Worm (Caenorhabditis elegans) whole organism, early embryonic: Measurements from ENCODE around the gene tald-1.
"Not testable (repeated sequence)": the region's sequence is repeated elsewhere in the genome, so short reads cannot be mapped to it uniquely, and the experiment has no call there.

ENCODE experiments used
- B0310.2 ChIP-seq: sonication (generic microtip); optimal IDR thresholded peaks from 2 replicates; lab custom pipeline; 2016; ENCODE audit warnings: mild to moderate bottlenecking, missing genetic modification characterization, missing compliant biosample characterization
- F13C5.2 ChIP-seq: sonication (generic microtip); optimal IDR thresholded peaks from 2 replicates; lab custom pipeline; 2017; ENCODE audit warnings: mild to moderate bottlenecking, missing genetic modification characterization, inconsistent platforms, missing compliant biosample characterization
- aly-1 ChIP-seq: sonication (generic microtip); optimal IDR thresholded peaks from 2 replicates; lab custom pipeline; 2016; ENCODE audit warnings: missing genetic modification characterization, missing compliant biosample characterization
- ama-1 ChIP-seq: fragments of 150-350 bp; optimal IDR thresholded peaks from 2 replicates; lab custom pipeline; 2014
- ceh-13 ChIP-seq: fragments of 200-800 bp; sonication (Bioruptor generic); optimal IDR thresholded peaks from 2 replicates; lab custom pipeline; 2018; ENCODE audit warnings: mild to moderate bottlenecking, missing genetic modification characterization, missing compliant biosample characterization
- ceh-36 ChIP-seq: sonication (generic microtip); optimal IDR thresholded peaks from 2 replicates; lab custom pipeline; 2016; ENCODE audit warnings: missing genetic modification characterization, inconsistent platforms, missing compliant biosample characterization
- ets-7 ChIP-seq: sonication (generic microtip); optimal IDR thresholded peaks from 2 replicates; lab custom pipeline; 2016; ENCODE audit warnings: missing genotype, missing genetic modification characterization, missing compliant biosample characterization
- flt-1 ChIP-seq: fragments of 200-800 bp; sonication (Bioruptor generic); IDR thresholded peaks from 2 replicates; pipeline ENCODE4 v1.3.6; 2022; ENCODE audit warnings: missing genetic modification characterization, missing compliant biosample characterization
- hmbx-1 ChIP-seq: sonication (generic microtip); optimal IDR thresholded peaks from 2 replicates; lab custom pipeline; 2016; ENCODE audit warnings: mild to moderate bottlenecking, missing genetic modification characterization, missing compliant biosample characterization
- hmg-4 ChIP-seq: fragments of 200-800 bp; sonication (Bioruptor generic); optimal IDR thresholded peaks from 2 replicates; lab custom pipeline; 2018; ENCODE audit warnings: mild to moderate bottlenecking, missing genetic modification characterization, missing compliant biosample characterization
- hnd-1 ChIP-seq: sonication (generic microtip); optimal IDR thresholded peaks from 2 replicates; lab custom pipeline; 2016; ENCODE audit warnings: missing genetic modification characterization, missing compliant biosample characterization
- pes-1 ChIP-seq: fragments of 200-800 bp; sonication (Bioruptor generic); IDR thresholded peaks from 2 replicates; pipeline ENCODE4 v1.3.6; 2022; ENCODE audit warnings: missing genetic modification reagents, missing genetic modification characterization, missing compliant biosample characterization
- scrt-1 ChIP-seq: fragments of 200-800 bp; sonication (Bioruptor generic); IDR thresholded peaks from 2 replicates; pipeline ENCODE4 v1.3.6; 2022; ENCODE audit warnings: missing genetic modification characterization, missing compliant biosample characterization
- sea-1 ChIP-seq: fragments of 200-800 bp; sonication (Bioruptor generic); conservative IDR thresholded peaks from 2 replicates; pipeline ENCODE4 v1.3.6; 2022; ENCODE audit warnings: missing genetic modification characterization, missing compliant biosample characterization
- tbx-11 ChIP-seq: fragments of 200-800 bp; sonication (Bioruptor generic); IDR thresholded peaks from 2 replicates; pipeline ENCODE4 v1.3.6; 2022; ENCODE audit warnings: missing genetic modification characterization, missing compliant biosample characterization
- tbx-37 ChIP-seq: fragments of 200-800 bp; sonication (Bioruptor generic); conservative IDR thresholded peaks from 2 replicates; pipeline ENCODE4 v1.3.6; 2022; ENCODE audit warnings: missing genetic modification reagents, missing genetic modification characterization, missing compliant biosample characterization
- tra-4 ChIP-seq: sonication (generic microtip); optimal IDR thresholded peaks from 2 replicates; lab custom pipeline; 2017; ENCODE audit warnings: missing genetic modification characterization, missing compliant biosample characterization

tald-1 gene

ce11 chrIV:4386351-4386750 is at the start of gene tald-1:
Gene tald-1, plus strand, starts transcription at chrIV:4386651.
- TF ChIP-seq tbx-11 (GFP tag; lab: Robert Waterston, UW) (no peak), F13C5.2 (tag; lab: Kevin White, UChicago) (no peak), B0310.2 (tag; lab: Kevin White, UChicago) (no peak), hmg-4 (GFP tag; lab: Kevin White, UChicago) (no peak)

- TF ChIP-seq tra-4 (tag; lab: Kevin White, UChicago) = no peak
- TF ChIP-seq ceh-36 (tag; lab: Kevin White, UChicago) = no peak
- TF ChIP-seq tbx-37 (GFP tag; lab: Robert Waterston, UW) = no peak
- no peak for TF ChIP-seq hmg-4 (GFP tag; lab: Kevin White, UChicago)
- TF ChIP-seq F13C5.2 (tag; lab: Kevin White, UChicago) = no peak
- no peak for TF ChIP-seq pes-1 (GFP tag; lab: Robert Waterston, UW)
- TF ChIP-seq hmbx-1 (tag; lab: Kevin White, UChicago) = no peak
- no peak for TF ChIP-seq ets-7 (tag; lab: Kevin White, UChicago)
- TF ChIP-seq flt-1 = no peak
- no peak for TF ChIP-seq tbx-11 (GFP tag; lab: Robert Waterston, UW)
- no peak for TF ChIP-seq B0310.2 (tag; lab: Kevin White, UChicago)
- no peak for TF ChIP-seq ama-1 (lab: Kevin White, UChicago)
- TF ChIP-seq sea-1 (GFP tag; lab: Robert Waterston, UW) = no peak
- no peak for TF ChIP-seq scrt-1 (GFP tag; lab: Robert Waterston, UW)
- no peak for TF ChIP-seq aly-1 (tag; lab: Kevin White, UChicago)
- TF ChIP-seq ceh-13 (GFP tag; lab: Kevin White, UChicago) = no peak
- TF ChIP-seq hnd-1 (tag; lab: Kevin White, UChicago) = no peak
These were observed 48.2 kb upstream of the tald-1 start for ce11 chrIV:4338217-4338616.

- TF ChIP-seq aly-1 (tag; lab: Kevin White, UChicago) (no peak), ceh-13 (GFP tag; lab: Kevin White, UChicago) (no peak), scrt-1 (GFP tag; lab: Robert Waterston, UW) (no peak), tbx-11 (GFP tag; lab: Robert Waterston, UW) (no peak), flt-1 (no peak), tbx-37 (GFP tag; lab: Robert Waterston, UW) (no peak), B0310.2 (tag; lab: Kevin White, UChicago) (no peak)
These were observed 41.6 kb upstream of the tald-1 start for ce11 chrIV:4344828-4345227.

- TF ChIP-seq hmbx-1 (tag; lab: Kevin White, UChicago) (no peak), tbx-11 (GFP tag; lab: Robert Waterston, UW) (no peak), F13C5.2 (tag; lab: Kevin White, UChicago) (no peak), flt-1 (no peak), scrt-1 (GFP tag; lab: Robert Waterston, UW) (no peak), ets-7 (tag; lab: Kevin White, UChicago) (no peak), aly-1 (tag; lab: Kevin White, UChicago) (no peak), ceh-36 (tag; lab: Kevin White, UChicago) (no peak), ama-1 (lab: Kevin White, UChicago) (no peak), ceh-13 (GFP tag; lab: Kevin White, UChicago) (no peak), B0310.2 (tag; lab: Kevin White, UChicago) (no peak), hnd-1 (tag; lab: Kevin White, UChicago) (no peak), tra-4 (tag; lab: Kevin White, UChicago) (no peak), sea-1 (GFP tag; lab: Robert Waterston, UW) (no peak), hmg-4 (GFP tag; lab: Kevin White, UChicago) (no peak), pes-1 (GFP tag; lab: Robert Waterston, UW) (no peak)
These were observed 39.9 kb upstream of the tald-1 start, which contains the start of gene oac-52 for ce11 chrIV:4346512-4346911. Gene oac-52, minus strand, starts transcription at chrIV:4346612.

- TF ChIP-seq sea-1 (GFP tag; lab: Robert Waterston, UW) (no peak), F13C5.2 (tag; lab: Kevin White, UChicago) (no peak), B0310.2 (tag; lab: Kevin White, UChicago) (no peak), flt-1 (no peak), hmbx-1 (tag; lab: Kevin White, UChicago) (no peak), ama-1 (lab: Kevin White, UChicago) (peak; percentile 53), pes-1 (GFP tag; lab: Robert Waterston, UW) (0 out of 2 replicates have a peak, but pooled peaks have one; percentile 24), ceh-36 (tag; lab: Kevin White, UChicago) (no peak)
These were observed 38.9 kb upstream of the tald-1 start for ce11 chrIV:4347578-4348003.

DNA sequence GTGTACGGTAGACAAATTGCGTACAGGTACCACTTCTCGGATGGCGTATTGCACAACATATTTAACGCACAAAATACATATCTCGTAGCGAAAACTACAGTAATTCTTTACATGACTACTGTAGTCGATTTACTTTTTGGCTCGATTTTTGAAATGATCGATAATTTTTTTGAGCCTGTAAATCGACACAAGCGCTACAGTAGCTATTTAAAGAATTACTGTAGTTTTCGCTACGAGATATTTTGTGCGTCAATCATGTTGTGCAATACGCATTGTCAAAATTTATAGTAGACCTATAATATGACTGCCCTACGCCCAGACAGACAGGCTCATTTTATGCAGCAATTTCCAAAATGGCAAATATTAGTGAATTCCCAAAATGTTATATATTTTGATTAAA is 38.3 kb upstream of the tald-1 start, which contains the start of gene W03B1.5:
W03B1.5 (plus strand) TSS at position 301 of the 400 bp plus-strand sequence.
- TF ChIP-seq ceh-13 (GFP tag; lab: Kevin White, UChicago); ama-1 (lab: Kevin White, UChicago); sea-1 (GFP tag; lab: Robert Waterston, UW): not testable (repeated sequence)

ce11 chrIV:4356879-4357278 is 29.6 kb upstream of the tald-1 start, which contains the start of gene W03B1.9:
Gene W03B1.9, minus strand, starts transcription at chrIV:4356979.
- no peak for TF ChIP-seq tbx-11 (GFP tag; lab: Robert Waterston, UW)
- TF ChIP-seq sea-1 (GFP tag; lab: Robert Waterston, UW) = no peak
- TF ChIP-seq scrt-1 (GFP tag; lab: Robert Waterston, UW) = no peak
- no peak for TF ChIP-seq F13C5.2 (tag; lab: Kevin White, UChicago)

DNA sequence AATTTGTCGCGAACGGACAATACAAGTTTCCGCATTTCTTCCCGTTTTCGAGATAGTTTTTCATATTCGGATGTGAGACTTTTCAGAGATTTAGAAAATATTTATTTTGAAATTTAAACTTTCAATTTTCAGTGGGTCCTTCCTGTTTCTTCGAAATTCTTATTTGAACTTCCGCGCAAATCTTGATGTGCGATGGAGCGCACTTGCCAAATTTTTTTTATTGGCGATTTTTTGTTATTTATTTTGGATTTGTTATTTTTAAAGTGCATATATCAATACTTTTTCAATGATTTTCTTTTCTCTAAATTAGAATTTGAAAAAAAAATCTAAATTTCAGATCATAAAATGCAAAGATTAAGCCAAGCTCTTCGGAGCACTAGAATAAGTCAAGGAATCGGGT is 29.2 kb upstream of the tald-1 start, which contains the start of gene sars-2:
sars-2 (plus strand) TSS at position 341 of the 400 bp plus-strand sequence.
- TF ChIP-seq tbx-37 (GFP tag; lab: Robert Waterston, UW) = no peak
- TF ChIP-seq B0310.2 (tag; lab: Kevin White, UChicago) = no peak
- no peak for TF ChIP-seq ceh-36 (tag; lab: Kevin White, UChicago)
